Worm (Caenorhabditis elegans): ENCODE data around the gene frpr-6.

frpr-6 gene

DNA sequence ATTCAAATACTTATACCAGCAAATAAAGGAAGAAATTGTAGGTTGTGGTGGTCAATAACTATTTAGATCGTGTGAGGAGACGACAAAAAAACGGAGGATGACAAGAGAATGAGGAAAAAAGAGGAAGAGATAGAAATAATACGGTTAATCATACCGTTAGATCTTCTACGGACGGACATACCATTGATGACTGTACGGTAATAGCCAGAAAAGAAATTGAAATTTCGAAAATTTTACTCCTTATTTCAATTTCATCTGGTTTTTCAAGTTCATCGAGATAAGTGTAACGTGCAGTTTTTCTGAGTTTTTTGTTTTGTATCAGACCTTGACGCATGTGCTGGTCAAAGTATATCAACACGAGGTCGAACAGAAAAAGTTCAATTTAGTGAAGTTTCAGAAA lies 35.0 kb downstream of the frpr-6 start:
- TF ChIP-seq nfya-1 (tag; optimal IDR thresholded peaks at IDR 0.05; ENCODE audit: borderline replicate concordance, insufficient read depth) (no peak), hlh-12 (tag; optimal IDR thresholded peaks at IDR 0.05) (no peak), F52B5.7 (tag; optimal IDR thresholded peaks at IDR 0.05) (no peak), rcor-1 (GFP tag; IDR thresholded peaks at IDR 0.05) (no peak), ets-4 (GFP tag; optimal IDR thresholded peaks at IDR 0.05) (no peak), cebp-1 (GFP tag; IDR thresholded peaks at IDR 0.05) (no peak), cebp-1 (tag; optimal IDR thresholded peaks at IDR 0.05) (no peak), C06A6.2 (GFP tag; conservative IDR thresholded peaks at IDR 0.05) (no peak), mes-4 (tag; optimal IDR thresholded peaks at IDR 0.05) (no peak), lag-1 (GFP tag; IDR thresholded peaks at IDR 0.05) (no peak), F55B11.4 (tag; optimal IDR thresholded peaks at IDR 0.05; ENCODE audit: borderline replicate concordance, insufficient read depth) (no peak), ceh-40 (GFP tag; IDR thresholded peaks at IDR 0.05) (no peak), zim-3 (tag; optimal IDR thresholded peaks at IDR 0.05) (no peak), somi-1 (GFP tag; optimal IDR thresholded peaks at IDR 0.05) (no peak), ztf-26 (tag; optimal IDR thresholded peaks at IDR 0.05) (no peak), gei-17 (GFP tag; optimal IDR thresholded peaks at IDR 0.05) (no peak), Y79H2A.3 (GFP tag; conservative IDR thresholded peaks at IDR 0.05) (no peak)

- TF ChIP-seq Y79H2A.3 (GFP tag; conservative IDR thresholded peaks at IDR 0.05): no peak
- no peak for TF ChIP-seq cebp-1 (GFP tag; IDR thresholded peaks at IDR 0.05)
- TF ChIP-seq cebp-1 (tag; optimal IDR thresholded peaks at IDR 0.05): peak; percentile 76
Observed at ce11 chrV:9065001-9065400, 36.0 kb downstream of the frpr-6 start.

ce11 chrV:9063134-9063533 lies 37.8 kb downstream of the frpr-6 start:
- no peak for TF ChIP-seq tlf-1 (GFP tag; optimal IDR thresholded peaks at IDR 0.05)
- no peak for TF ChIP-seq snpc-4 (GFP tag; optimal IDR thresholded peaks at IDR 0.05)
- TF ChIP-seq snpc-4 (tag; optimal IDR thresholded peaks at IDR 0.05): no peak
- TF ChIP-seq ceh-100 (GFP tag; IDR thresholded peaks at IDR 0.05): no peak
- TF ChIP-seq attf-6 (GFP tag; IDR thresholded peaks at IDR 0.05): no peak
- no peak for TF ChIP-seq Y79H2A.3 (GFP tag; conservative IDR thresholded peaks at IDR 0.05)
- no peak for TF ChIP-seq tbp1 (GFP tag; optimal IDR thresholded peaks at IDR 0.05)
- TF ChIP-seq F49E8.2 (tag; optimal IDR thresholded peaks at IDR 0.05; ENCODE audit: insufficient read depth): no peak
- no peak for TF ChIP-seq mxl-1 (tag; optimal IDR thresholded peaks at IDR 0.05)
- no peak for TF ChIP-seq lin-40 (tag; optimal IDR thresholded peaks at IDR 0.05)
- TF ChIP-seq Y56A3A.18 (GFP tag; IDR thresholded peaks at IDR 0.05): no peak

- TF ChIP-seq tbx-9 (tag; optimal IDR thresholded peaks at IDR 0.05; ENCODE audit: borderline replicate concordance) (no peak), aptf-3 (GFP tag; IDR thresholded peaks at IDR 0.05) (no peak), F57A8.1 (GFP tag; optimal IDR thresholded peaks at IDR 0.05) (no peak), C06A6.2 (GFP tag; conservative IDR thresholded peaks at IDR 0.05) (no peak), F39B2.1 (GFP tag; IDR thresholded peaks at IDR 0.05) (no peak), T07F8.4 (tag; optimal IDR thresholded peaks at IDR 0.05) (no peak), ceh-40 (GFP tag; IDR thresholded peaks at IDR 0.05) (no peak), rpc-1 (optimal IDR thresholded peaks at IDR 0.05) (no peak), rpc-1 (tag; optimal IDR thresholded peaks at IDR 0.05) (no peak), snpc-1.1 (tag; optimal IDR thresholded peaks at IDR 0.05; ENCODE audit: insufficient read depth) (no peak), mxl-1 (tag; optimal IDR thresholded peaks at IDR 0.05) (no peak), mes-4 (tag; optimal IDR thresholded peaks at IDR 0.05) (no peak), nhr-80 (tag; optimal IDR thresholded peaks at IDR 0.05) (no peak), ztf-26 (tag; optimal IDR thresholded peaks at IDR 0.05) (no peak), ets-4 (GFP tag; optimal IDR thresholded peaks at IDR 0.05) (no peak), lin-26 (GFP tag; IDR thresholded peaks at IDR 0.05) (no peak)
Observed at ce11 chrV:9062341-9062740, 38.6 kb downstream of the frpr-6 start, which contains the start of gene C25E10.12. Gene C25E10.12, minus strand, starts transcription at chrV:9062441.
